Worm (Caenorhabditis elegans) whole organism, L4 larva: ENCODE results near the gene H40L08.2.

Experiments used
- F10B5.3 ChIP-seq: sonication (generic microtip); optimal IDR thresholded peaks from 2 replicates; lab custom pipeline; 2016; ENCODE audit warnings: mild to moderate bottlenecking, missing genetic modification characterization, missing compliant biosample characterization
- T20F7.1 ChIP-seq: fragments of 200-800 bp; sonication (Bioruptor generic); optimal IDR thresholded peaks from 2 replicates; lab custom pipeline; 2018; ENCODE audit warnings: mild to moderate bottlenecking, missing genetic modification characterization, missing compliant biosample characterization
- Y48G9A.11 ChIP-seq: fragments of 200-800 bp; sonication (Bioruptor generic); IDR thresholded peaks from 2 replicates; pipeline ENCODE4 v1.3.6; 2022; ENCODE audit warnings: missing genetic modification reagents, missing genetic modification characterization, missing compliant biosample characterization
- ZK337.2 ChIP-seq: fragments of 200-800 bp; sonication (Bioruptor generic); IDR thresholded peaks from 2 replicates; pipeline ENCODE4 v1.3.6; 2022; ENCODE audit warnings: missing genetic modification reagents, missing genetic modification characterization, missing compliant biosample characterization
- aha-1 ChIP-seq: fragments of 150-350 bp; peaks from one replicate; lab custom pipeline; 2014; ENCODE audit warnings: missing biosample characterization, missing genetic modification characterization
- ceh-28 ChIP-seq: fragments of 150-350 bp; optimal IDR thresholded peaks from 2 replicates; lab custom pipeline; 2014; ENCODE audit warnings: missing biosample characterization, missing genetic modification reagents, missing genetic modification characterization
- ceh-32 ChIP-seq: sonication (generic microtip); optimal IDR thresholded peaks from 2 replicates; lab custom pipeline; 2016; ENCODE audit warnings: mild to moderate bottlenecking, missing genetic modification characterization, missing compliant biosample characterization; ENCODE audit not compliant: poor library complexity
- ceh-82 ChIP-seq: sonication (generic microtip); optimal IDR thresholded peaks from 2 replicates; lab custom pipeline; 2017; ENCODE audit warnings: missing biosample characterization, missing genetic modification characterization
- cey-2 ChIP-seq: sonication (generic microtip); optimal IDR thresholded peaks from 3 replicates; lab custom pipeline; 2017; ENCODE audit warnings: missing genetic modification characterization, mild to moderate bottlenecking, missing compliant biosample characterization, antibody characterized with exemption, borderline replicate concordance; ENCODE audit not compliant: insufficient read depth
- daf-16 ChIP-seq, 3 experiments: sonication (generic microtip); optimal IDR thresholded peaks; 2 replicates each; lab custom pipeline; 2016 to 2017; ENCODE audit warnings: missing genetic modification characterization in 3 of 3, missing genetic modification reagents in 3 of 3, mild to moderate bottlenecking in 2 of 3, missing compliant biosample characterization in 2 of 3, missing biosample characterization in 1 of 3, moderate library complexity in 1 of 3
- daf-19 ChIP-seq: fragments of 200-800 bp; sonication (Bioruptor generic); conservative IDR thresholded peaks from 2 replicates; pipeline ENCODE4 v1.3.6; 2022; ENCODE audit warnings: missing genetic modification characterization, missing compliant biosample characterization
- dpl-1 ChIP-seq: fragments of 150-350 bp; optimal IDR thresholded peaks from 2 replicates; lab custom pipeline; 2014; ENCODE audit warnings: missing biosample characterization, missing genetic modification reagents, missing genetic modification characterization
- dve-1 ChIP-seq: sonication (generic microtip); optimal IDR thresholded peaks from 2 replicates; lab custom pipeline; 2017; ENCODE audit warnings: antibody characterized with exemption, mild to moderate bottlenecking, missing genetic modification characterization, missing compliant biosample characterization; ENCODE audit not compliant: insufficient read depth
- egl-27 ChIP-seq: sonication (generic microtip); optimal IDR thresholded peaks from 3 replicates; lab custom pipeline; 2017; ENCODE audit warnings: missing biosample characterization, missing genetic modification reagents, missing genetic modification characterization
- hif-1 ChIP-seq, 2 experiments: sonication (generic microtip); optimal IDR thresholded peaks; 2 replicates each; lab custom pipeline; 2016 to 2017; ENCODE audit warnings: missing compliant biosample characterization in 2 of 2, missing genetic modification characterization in 2 of 2, missing genetic modification reagents in 2 of 2, missing genotype in 2 of 2, mild to moderate bottlenecking in 1 of 2
- jun-1 ChIP-seq: fragments of 150-350 bp; optimal IDR thresholded peaks from 2 replicates; lab custom pipeline; 2014; ENCODE audit warnings: missing biosample characterization, missing genetic modification reagents, missing genetic modification characterization
- lin-1 ChIP-seq: fragments of 200-800 bp; sonication (Bioruptor generic); IDR thresholded peaks from 2 replicates; pipeline ENCODE4 v1.3.6; 2022; ENCODE audit warnings: missing genetic modification reagents, missing genetic modification characterization, missing compliant biosample characterization
- lsy-2 ChIP-seq, 2 experiments: fragments of 150-350 bp in 1 of 2; sonication (generic microtip) in 1 of 2; optimal IDR thresholded peaks; 2 replicates each; lab custom pipeline; 2014 to 2017; ENCODE audit warnings: missing biosample characterization in 2 of 2, missing genetic modification characterization in 2 of 2
- madf-9 ChIP-seq: fragments of 200-800 bp; sonication (Bioruptor generic); conservative IDR thresholded peaks from 2 replicates; pipeline ENCODE4 v1.3.6; 2022; ENCODE audit warnings: missing genetic modification reagents, missing genetic modification characterization, missing compliant biosample characterization
- mdl-1 ChIP-seq, 2 experiments: fragments of 150-350 bp in 1 of 2; sonication (generic microtip) in 1 of 2; optimal IDR thresholded peaks; 2 replicates each; lab custom pipeline; 2014 to 2017; ENCODE audit warnings: missing biosample characterization in 2 of 2, missing genetic modification characterization in 2 of 2
- mdt-29 ChIP-seq: fragments of 200-800 bp; sonication (Bioruptor generic); IDR thresholded peaks from 2 replicates; pipeline ENCODE4 v1.3.6; 2022; ENCODE audit warnings: missing genetic modification reagents, missing genetic modification characterization, missing compliant biosample characterization
- mes-2 ChIP-seq: sonication (generic microtip); optimal IDR thresholded peaks from 2 replicates; lab custom pipeline; 2016; ENCODE audit warnings: missing genotype, mild to moderate bottlenecking, missing genetic modification characterization, missing compliant biosample characterization; ENCODE audit not compliant: poor library complexity, severe bottlenecking
- mxl-2 ChIP-seq: fragments of 200-800 bp; sonication (Bioruptor generic); conservative IDR thresholded peaks from 2 replicates; pipeline ENCODE4 v1.3.6; 2022; ENCODE audit warnings: missing genetic modification reagents, missing genetic modification characterization, missing compliant biosample characterization
- nhr-11 ChIP-seq: fragments of 150-350 bp; optimal IDR thresholded peaks from 2 replicates; lab custom pipeline; 2014; ENCODE audit warnings: missing biosample characterization, missing genetic modification characterization
- nhr-111 ChIP-seq: fragments of 200-800 bp; sonication (Bioruptor generic); optimal IDR thresholded peaks from 2 replicates; lab custom pipeline; 2018; ENCODE audit warnings: mild to moderate bottlenecking, missing genetic modification characterization, missing compliant biosample characterization
- nhr-28 ChIP-seq: fragments of 150-350 bp; optimal IDR thresholded peaks from 2 replicates; lab custom pipeline; 2014; ENCODE audit warnings: missing biosample characterization, missing genetic modification characterization
- nhr-41 ChIP-seq: fragments of 200-800 bp; sonication (Bioruptor generic); IDR thresholded peaks from 2 replicates; pipeline ENCODE4 v1.3.6; 2022; ENCODE audit warnings: missing genetic modification reagents, missing genetic modification characterization, missing compliant biosample characterization
- nhr-48 ChIP-seq: sonication (generic microtip); optimal IDR thresholded peaks from 2 replicates; lab custom pipeline; 2016; ENCODE audit warnings: mild to moderate bottlenecking, missing genetic modification characterization, missing compliant biosample characterization
- pha-4 ChIP-seq, 2 experiments: fragments of 150-350 bp in 1 of 2; fragments of 200-800 bp in 1 of 2; sonication (Bioruptor generic) in 1 of 2; IDR thresholded peaks in 1 of 2; optimal IDR thresholded peaks in 1 of 2; 2 replicates each; pipeline versions ENCODE4 v1.3.6 to Lab custom; 2014 to 2022; ENCODE audit warnings: missing genetic modification characterization in 2 of 2, missing genetic modification reagents in 2 of 2, missing biosample characterization in 1 of 2, missing compliant biosample characterization in 1 of 2
- sdz-12 ChIP-seq: fragments of 200-800 bp; sonication (Bioruptor generic); optimal IDR thresholded peaks from 2 replicates; lab custom pipeline; 2018; ENCODE audit warnings: mild to moderate bottlenecking, missing genetic modification characterization, missing compliant biosample characterization
- set-16 ChIP-seq: fragments of 200-800 bp; sonication (Bioruptor generic); IDR thresholded peaks from 2 replicates; pipeline ENCODE4 v1.3.6; 2022; ENCODE audit warnings: missing genetic modification reagents, missing genetic modification characterization, missing compliant biosample characterization
- skn-1 ChIP-seq: fragments of 150-350 bp; optimal IDR thresholded peaks from 2 replicates; lab custom pipeline; 2014; ENCODE audit warnings: missing biosample characterization, missing genetic modification characterization
- tag-97 ChIP-seq: fragments of 200-800 bp; sonication (Bioruptor generic); IDR thresholded peaks from 2 replicates; pipeline ENCODE4 v1.3.6; 2022; ENCODE audit warnings: missing genetic modification characterization, missing compliant biosample characterization
- unc-62 ChIP-seq, 3 experiments: fragments of 150-350 bp in 1 of 3; sonication (generic microtip); optimal IDR thresholded peaks in 2 of 3; peaks in 1 of 3; 1 replicate in 1 of 3; 2 replicates in 2 of 3; lab custom pipeline; 2014 to 2017; ENCODE audit warnings: missing biosample characterization in 3 of 3, missing genetic modification characterization in 3 of 3, missing genetic modification reagents in 3 of 3, missing genotype in 1 of 3
- vab-7 ChIP-seq: fragments of 200-800 bp; sonication (Bioruptor generic); IDR thresholded peaks from 2 replicates; pipeline ENCODE4 v1.3.6; 2022; ENCODE audit warnings: missing genetic modification reagents, missing genetic modification characterization, missing compliant biosample characterization
- zfp-3 ChIP-seq: fragments of 200-800 bp; sonication (Bioruptor generic); conservative IDR thresholded peaks from 2 replicates; pipeline ENCODE4 v1.3.6; 2022; ENCODE audit warnings: missing genetic modification reagents, missing genetic modification characterization, missing compliant biosample characterization
- ztf-11 ChIP-seq: fragments of 150-350 bp; optimal IDR thresholded peaks from 2 replicates; lab custom pipeline; 2014; ENCODE audit warnings: missing biosample characterization, missing genetic modification characterization

H40L08.2 gene

ce11 chrX:15070137-15070536 lies 7.4 kb downstream of the H40L08.2 start:
- no peak for TF ChIP-seq nhr-11 (tag; lab: Kevin White, UChicago)
- no peak for TF ChIP-seq daf-16 (GFP tag; optimal IDR thresholded peaks at IDR 0.05; lab: Kevin White, UChicago)
- no peak for TF ChIP-seq daf-16 (tag; optimal IDR thresholded peaks at IDR 0.05; lab: Kevin White, UChicago)
- TF ChIP-seq sdz-12 (GFP tag; lab: Kevin White, UChicago): no peak
- TF ChIP-seq lsy-2 (tag; optimal IDR thresholded peaks at IDR 0.05; lab: Kevin White, UChicago): no peak
- TF ChIP-seq T20F7.1: no peak
- peak; percentile 80 for TF ChIP-seq set-16 (GFP tag; lab: Robert Waterston, UW)
- TF ChIP-seq vab-7 (GFP tag; lab: Robert Waterston, UW): no peak
- no peak for TF ChIP-seq nhr-41 (GFP tag; lab: Robert Waterston, UW)

- TF ChIP-seq zfp-3 (GFP tag; lab: Robert Waterston, UW) (no peak), ceh-32 (tag; lab: Kevin White, UChicago) (no peak), ceh-82 (tag; lab: Kevin White, UChicago) (no peak), nhr-41 (GFP tag; lab: Robert Waterston, UW) (no peak), tag-97 (GFP tag; lab: Robert Waterston, UW) (no peak), ZK337.2 (GFP tag; lab: Robert Waterston, UW) (no peak), vab-7 (GFP tag; lab: Robert Waterston, UW) (no peak), jun-1 (tag; lab: Kevin White, UChicago) (no peak), mes-2 (tag; lab: Kevin White, UChicago) (no peak), mdl-1 (tag; optimal IDR thresholded peaks at IDR 0.05; lab: Kevin White, UChicago) (no peak), ztf-11 (no peak), ceh-28 (tag; lab: Kevin White, UChicago) (no peak), mxl-2 (GFP tag; lab: Robert Waterston, UW) (no peak), daf-19 (GFP tag; lab: Robert Waterston, UW) (no peak), nhr-28 (tag; lab: Kevin White, UChicago) (no peak), mdt-29 (GFP tag; lab: Robert Waterston, UW) (no peak), skn-1 (tag; lab: Kevin White, UChicago) (no peak), F10B5.3 (tag; lab: Kevin White, UChicago) (no peak), pha-4 (GFP tag; IDR thresholded peaks at IDR 0.05; lab: Robert Waterston, UW) (no peak), pha-4 (tag; optimal IDR thresholded peaks at IDR 0.05; lab: Kevin White, UChicago) (no peak), hif-1 (tag; optimal IDR thresholded peaks at IDR 0.05; lab: Kevin White, UChicago) (no peak)
Observed at ce11 chrX:15069242-15069641, 8.3 kb downstream of the H40L08.2 start, which contains the start of gene mam-6. mam-6 (minus strand) TSS chrX:15069342.

ce11 chrX:15060303-15060702 lies 17.2 kb downstream of the H40L08.2 start, which contains the start of gene fbxa-96:
fbxa-96 (minus strand) TSS chrX:15060403.
- TF ChIP-seq aha-1 (tag; lab: Kevin White, UChicago): peak; percentile 9
- TF ChIP-seq nhr-48 (tag; lab: Kevin White, UChicago): no peak
- TF ChIP-seq ztf-11: no peak

ce11 chrX:15057900-15058299 lies 19.6 kb downstream of the H40L08.2 start:
- TF ChIP-seq unc-62 (GFP tag; optimal IDR thresholded peaks at IDR 0.05 in 1 of 2; lab: Kevin White, UChicago) (peak in 1 of 2 experiments; percentile 14), unc-62 (tag; optimal IDR thresholded peaks at IDR 0.05; lab: Kevin White, UChicago) (no peak), madf-9 (GFP tag; lab: Robert Waterston, UW) (no peak), aha-1 (tag; lab: Kevin White, UChicago) (peak; percentile 97), lin-1 (GFP tag; lab: Robert Waterston, UW) (no peak)

DNA sequence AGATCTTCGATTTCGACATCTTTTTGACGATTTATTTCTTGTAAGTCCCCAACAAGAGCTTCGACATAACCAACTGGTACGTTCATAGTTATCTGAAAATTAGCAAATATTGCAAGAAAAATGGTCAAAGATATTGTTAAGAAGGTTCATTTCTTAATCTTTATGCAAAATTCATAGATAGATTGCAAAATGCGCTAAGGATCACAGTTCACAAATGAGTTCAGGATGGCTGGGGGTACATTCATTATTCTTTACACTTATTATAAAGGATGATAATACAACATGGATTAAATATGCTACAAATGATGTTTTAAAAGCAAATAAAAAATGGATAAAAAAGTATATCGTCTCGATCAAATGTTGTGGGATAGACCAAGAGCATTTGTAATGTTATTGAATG lies 20.8 kb downstream of the H40L08.2 start, which contains the start of gene H03G16.5:
Gene H03G16.5 (minus strand): TSS at position 101 of the 400 bp plus-strand sequence.
- no peak for TF ChIP-seq nhr-48 (tag; lab: Kevin White, UChicago)
- no peak for TF ChIP-seq aha-1 (tag; lab: Kevin White, UChicago)
- TF ChIP-seq nhr-111 (GFP tag; lab: Kevin White, UChicago): no peak
- TF ChIP-seq cey-2 (tag; lab: Kevin White, UChicago): no peak
- TF ChIP-seq Y48G9A.11 (GFP tag; lab: Robert Waterston, UW): no peak
- TF ChIP-seq dpl-1 (GFP tag; lab: Kevin White, UChicago): no peak
- no peak for TF ChIP-seq egl-27 (tag; lab: Kevin White, UChicago)
- no peak for TF ChIP-seq dve-1
